Worm (Caenorhabditis elegans) whole organism, young adult: ENCODE results near the gene grl-11.

Experiments
- B0035.1 ChIP-seq: sonication (generic microtip); optimal IDR thresholded peaks from 2 replicates; lab custom pipeline; 2016; ENCODE audit warnings: missing genetic modification characterization, mild to moderate bottlenecking, missing compliant biosample characterization, missing genotype, missing genetic modification reagents
- C17E4.6 ChIP-seq: fragments of 200-800 bp; sonication (Bioruptor generic); IDR thresholded peaks from 2 replicates; pipeline ENCODE4 v1.3.6; 2022; ENCODE audit warnings: missing genetic modification reagents, missing genetic modification characterization, missing compliant biosample characterization
- D2030.7 ChIP-seq: fragments of 200-800 bp; sonication (Bioruptor generic); IDR thresholded peaks from 2 replicates; pipeline ENCODE4 v1.3.6; 2022; ENCODE audit warnings: missing genetic modification reagents, missing genetic modification characterization, missing compliant biosample characterization
- F22D6.2 ChIP-seq: sonication (generic microtip); optimal IDR thresholded peaks from 2 replicates; lab custom pipeline; 2016; ENCODE audit warnings: mild to moderate bottlenecking, missing genetic modification characterization, missing compliant biosample characterization
- F23B12.7 ChIP-seq: sonication (generic microtip); optimal IDR thresholded peaks from 2 replicates; lab custom pipeline; 2017; ENCODE audit warnings: missing genetic modification characterization, mild to moderate bottlenecking, missing compliant biosample characterization, antibody characterized with exemption, moderate library complexity; ENCODE audit not compliant: insufficient read depth
- F49E8.2 ChIP-seq: sonication (generic microtip); optimal IDR thresholded peaks from 3 replicates; lab custom pipeline; 2017; ENCODE audit warnings: missing genetic modification characterization, mild to moderate bottlenecking, missing compliant biosample characterization, antibody characterized with exemption, moderate library complexity; ENCODE audit not compliant: insufficient read depth
- Y53F4B.3 ChIP-seq: fragments of 200-800 bp; sonication (Bioruptor generic); IDR thresholded peaks from 2 replicates; pipeline ENCODE4 v1.3.6; 2022; ENCODE audit warnings: missing genetic modification reagents, missing genetic modification characterization, missing compliant biosample characterization
- Y56A3A.18 ChIP-seq: fragments of 200-800 bp; sonication (Bioruptor generic); IDR thresholded peaks from 2 replicates; pipeline ENCODE4 v1.3.6; 2022; ENCODE audit warnings: missing genetic modification reagents, missing genetic modification characterization, missing compliant biosample characterization
- ZK185.1 ChIP-seq: sonication (generic microtip); optimal IDR thresholded peaks from 2 replicates; lab custom pipeline; 2016; ENCODE audit warnings: mild to moderate bottlenecking, missing genetic modification characterization, missing compliant biosample characterization; ENCODE audit not compliant: poor library complexity, severe bottlenecking
- akir-1 ChIP-seq: fragments of 200-800 bp; sonication (Bioruptor generic); optimal IDR thresholded peaks from 2 replicates; lab custom pipeline; 2018; ENCODE audit warnings: mild to moderate bottlenecking, missing genetic modification characterization, moderate library complexity, missing compliant biosample characterization
- atf-7 ChIP-seq: sonication (generic microtip); optimal IDR thresholded peaks from 2 replicates; lab custom pipeline; 2017; ENCODE audit warnings: mild to moderate bottlenecking, missing genetic modification characterization, missing compliant biosample characterization
- attf-3 ChIP-seq: fragments of 200-800 bp; sonication (Bioruptor generic); conservative IDR thresholded peaks from 2 replicates; pipeline ENCODE4 v1.3.6; 2022; ENCODE audit warnings: missing genetic modification reagents, missing genetic modification characterization, missing compliant biosample characterization
- attf-6 ChIP-seq: fragments of 200-800 bp; sonication (Bioruptor generic); IDR thresholded peaks from 2 replicates; pipeline ENCODE4 v1.3.6; 2022; ENCODE audit warnings: missing genetic modification reagents, missing genetic modification characterization, missing compliant biosample characterization
- bed-2 ChIP-seq: fragments of 200-800 bp; sonication (Bioruptor generic); IDR thresholded peaks from 2 replicates; pipeline ENCODE4 v1.3.6; 2022; ENCODE audit warnings: missing genetic modification reagents, missing genetic modification characterization, missing compliant biosample characterization
- cebp-1 ChIP-seq, 2 experiments: fragments of 200-800 bp in 1 of 2; sonication (Bioruptor generic) in 1 of 2; sonication (generic microtip) in 1 of 2; IDR thresholded peaks in 1 of 2; optimal IDR thresholded peaks in 1 of 2; 2 replicates each; pipeline versions ENCODE4 v1.3.6 to Lab custom; 2017 to 2022; ENCODE audit warnings: missing compliant biosample characterization in 2 of 2, missing genetic modification characterization in 2 of 2, mild to moderate bottlenecking in 1 of 2, missing genetic modification reagents in 1 of 2, moderate library complexity in 1 of 2
- ceh-58 ChIP-seq: fragments of 200-800 bp; sonication (Bioruptor generic); IDR thresholded peaks from 2 replicates; pipeline ENCODE4 v1.3.6; 2022; ENCODE audit warnings: missing genetic modification characterization, missing compliant biosample characterization
- chd-7 ChIP-seq: sonication (generic microtip); optimal IDR thresholded peaks from 2 replicates; lab custom pipeline; 2016; ENCODE audit warnings: mild to moderate bottlenecking, missing genetic modification characterization, moderate library complexity, missing compliant biosample characterization
- dox-1 ChIP-seq: fragments of 200-800 bp; sonication (Bioruptor generic); IDR thresholded peaks from 2 replicates; pipeline ENCODE4 v1.3.6; 2022; ENCODE audit warnings: missing genetic modification reagents, missing genetic modification characterization, missing compliant biosample characterization
- egl-44 ChIP-seq: fragments of 200-800 bp; sonication (Bioruptor generic); IDR thresholded peaks from 2 replicates; pipeline ENCODE4 v1.3.6; 2022; ENCODE audit warnings: missing genetic modification reagents, missing genetic modification characterization, missing compliant biosample characterization
- egrh-3 ChIP-seq: fragments of 200-800 bp; sonication (Bioruptor generic); IDR thresholded peaks from 2 replicates; pipeline ENCODE4 v1.3.6; 2022; ENCODE audit warnings: missing genetic modification reagents, missing genetic modification characterization, missing compliant biosample characterization
- hmg-1.2 ChIP-seq: fragments of 200-800 bp; sonication (Bioruptor generic); IDR thresholded peaks from 2 replicates; pipeline ENCODE4 v1.3.6; 2022; ENCODE audit warnings: missing genetic modification reagents, missing genetic modification characterization, missing compliant biosample characterization
- let-526 ChIP-seq: fragments of 200-800 bp; sonication (Bioruptor generic); IDR thresholded peaks from 2 replicates; pipeline ENCODE4 v1.3.6; 2022; ENCODE audit warnings: missing genetic modification reagents, missing genetic modification characterization, missing compliant biosample characterization
- let-607 ChIP-seq, 2 experiments: fragments of 200-800 bp in 1 of 2; sonication (Bioruptor generic) in 1 of 2; sonication (generic microtip) in 1 of 2; optimal IDR thresholded peaks; 2 replicates each; lab custom pipeline; 2016 to 2018; ENCODE audit warnings: mild to moderate bottlenecking in 2 of 2, missing compliant biosample characterization in 2 of 2, missing genetic modification characterization in 2 of 2, moderate library complexity in 2 of 2, missing genotype in 1 of 2
- lin-35 ChIP-seq, 3 experiments: fragments of 150-350 bp in 2 of 3; sonication (generic microtip) in 1 of 3; optimal IDR thresholded peaks; 2 replicates each; lab custom pipeline; 2014 to 2018; ENCODE audit warnings: missing biosample characterization in 3 of 3, missing genetic modification characterization in 3 of 3, missing genetic modification reagents in 3 of 3
- mxl-1 ChIP-seq: sonication (generic microtip); optimal IDR thresholded peaks from 2 replicates; lab custom pipeline; 2016; ENCODE audit warnings: missing genetic modification characterization, missing compliant biosample characterization
- nhr-120 ChIP-seq: fragments of 200-800 bp; sonication (Bioruptor generic); IDR thresholded peaks from 2 replicates; pipeline ENCODE4 v1.3.6; 2022; ENCODE audit warnings: missing genetic modification characterization, missing compliant biosample characterization
- nhr-90 ChIP-seq: sonication (generic microtip); optimal IDR thresholded peaks from 2 replicates; lab custom pipeline; 2016; ENCODE audit warnings: missing genotype, mild to moderate bottlenecking, missing genetic modification characterization, missing compliant biosample characterization
- rec-8 ChIP-seq, 2 experiments: sonication (generic microtip); optimal IDR thresholded peaks; 2 replicates each; lab custom pipeline; 2016; ENCODE audit warnings: mild to moderate bottlenecking in 2 of 2, missing genetic modification characterization in 2 of 2, missing genetic modification reagents in 2 of 2, missing genotype in 2 of 2, missing biosample characterization in 1 of 2, missing compliant biosample characterization in 1 of 2, moderate library complexity in 1 of 2
- repo-1 ChIP-seq: sonication (generic microtip); optimal IDR thresholded peaks from 2 replicates; lab custom pipeline; 2017; ENCODE audit warnings: mild to moderate bottlenecking, missing genetic modification characterization, missing compliant biosample characterization
- sea-2 ChIP-seq: fragments of 200-800 bp; sonication (Bioruptor generic); IDR thresholded peaks from 2 replicates; pipeline ENCODE4 v1.3.6; 2022; ENCODE audit warnings: missing genetic modification characterization, missing compliant biosample characterization
- snpc-1.3 ChIP-seq: sonication (generic microtip); optimal IDR thresholded peaks from 2 replicates; lab custom pipeline; 2017; ENCODE audit warnings: missing genetic modification characterization, mild to moderate bottlenecking, missing compliant biosample characterization, antibody characterized with exemption, moderate library complexity, missing genotype, missing genetic modification reagents; ENCODE audit not compliant: insufficient read depth
- tbp1 ChIP-seq: fragments of 200-800 bp; sonication (Bioruptor generic); optimal IDR thresholded peaks from 2 replicates; lab custom pipeline; 2018; ENCODE audit warnings: mild to moderate bottlenecking, missing genetic modification characterization, missing compliant biosample characterization
- tbx-9 ChIP-seq: sonication (generic microtip); optimal IDR thresholded peaks from 2 replicates; lab custom pipeline; 2016; ENCODE audit warnings: borderline replicate concordance, missing genetic modification characterization, inconsistent platforms, missing compliant biosample characterization
- tlf-1 ChIP-seq: fragments of 200-800 bp; sonication (Bioruptor generic); optimal IDR thresholded peaks from 2 replicates; lab custom pipeline; 2018; ENCODE audit warnings: mild to moderate bottlenecking, missing genetic modification characterization, missing compliant biosample characterization
- zim-3 ChIP-seq: sonication (generic microtip); optimal IDR thresholded peaks from 2 replicates; lab custom pipeline; 2017; ENCODE audit warnings: mild to moderate bottlenecking, missing genetic modification characterization, moderate library complexity, missing compliant biosample characterization
- ztf-25 ChIP-seq: fragments of 200-800 bp; sonication (Bioruptor generic); IDR thresholded peaks from 2 replicates; pipeline ENCODE4 v1.3.6; 2022; ENCODE audit warnings: missing genetic modification reagents, missing genetic modification characterization, missing compliant biosample characterization
- ztf-6 ChIP-seq: fragments of 200-800 bp; sonication (Bioruptor generic); IDR thresholded peaks from 2 replicates; pipeline ENCODE4 v1.3.6; 2022; ENCODE audit warnings: missing genetic modification reagents, missing genetic modification characterization, missing compliant biosample characterization

grl-11 gene

ce11 chrIII:9145765-9146164, 27.6 kb upstream of the grl-11 start, which contains the start of gene ZK512.8:
Gene ZK512.8 (plus strand): TSS chrIII:9146065.
- TF ChIP-seq Y53F4B.3 (GFP tag; lab: Robert Waterston, UW) (no peak), snpc-1.3 (tag; lab: Kevin White, UChicago) (no peak), F49E8.2 (tag; lab: Kevin White, UChicago) (no peak), D2030.7 (GFP tag; lab: Robert Waterston, UW) (no peak), sea-2 (GFP tag; lab: Robert Waterston, UW) (no peak), F22D6.2 (tag; lab: Kevin White, UChicago) (no peak)

- TF ChIP-seq repo-1 = no peak
- no peak for TF ChIP-seq egrh-3
- TF ChIP-seq F23B12.7 (tag; lab: Kevin White, UChicago) = peak; percentile 55
- no peak for TF ChIP-seq cebp-1 (GFP tag; IDR thresholded peaks at IDR 0.05; lab: Robert Waterston, UW)
- no peak for TF ChIP-seq cebp-1 (tag; optimal IDR thresholded peaks at IDR 0.05; lab: Kevin White, UChicago)
- no peak for TF ChIP-seq ceh-58 (GFP tag; lab: Robert Waterston, UW)
- no peak for TF ChIP-seq dox-1 (GFP tag; lab: Robert Waterston, UW)
- no peak for TF ChIP-seq bed-2
- peak in 1 of 2 experiments; percentile 0 for TF ChIP-seq let-607 (tag; optimal IDR thresholded peaks at IDR 0.05; lab: Kevin White, UChicago)
Observed at ce11 chrIII:9144744-9145390, 26.7 kb upstream of the grl-11 start, which contains the start of the genes ZK512.2 and ZK512.4. Gene ZK512.2 (minus strand): TSS chrIII:9144794. Gene ZK512.4 (plus strand): TSS chrIII:9145340.

DNA sequence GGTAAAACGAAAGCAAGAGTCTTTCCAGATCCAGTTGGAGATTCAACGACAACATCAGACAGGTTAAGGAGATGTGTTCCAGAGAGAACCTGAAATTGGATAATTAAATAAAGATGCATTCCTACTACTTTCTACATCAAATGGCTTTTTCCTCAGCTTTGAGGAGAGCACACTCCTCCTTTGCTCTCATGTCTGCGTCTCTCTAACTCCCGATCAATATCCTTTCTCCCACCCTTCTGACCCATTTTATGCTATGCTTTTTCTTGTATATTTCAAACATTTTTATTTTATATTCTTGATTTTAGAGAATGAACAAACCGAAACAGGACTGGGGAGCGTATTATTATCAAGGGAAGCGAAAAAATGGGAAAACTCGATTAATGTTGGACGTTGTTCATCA, 25.7 kb upstream of the grl-11 start, which contains the start of gene ZK512.11:
ZK512.11 (plus strand) TSS at position 301 of the 400 bp plus-strand sequence.
- TF ChIP-seq F49E8.2 (tag; lab: Kevin White, UChicago) = no peak
- TF ChIP-seq nhr-90 (tag; lab: Kevin White, UChicago) = no peak
- no peak for TF ChIP-seq tbx-9
- TF ChIP-seq rec-8 (tag; optimal IDR thresholded peaks at IDR 0.05; lab: Kevin White, UChicago) = no peak
- TF ChIP-seq Y56A3A.18 (GFP tag; lab: Robert Waterston, UW) = no peak
- TF ChIP-seq ceh-58 (GFP tag; lab: Robert Waterston, UW) = no peak
- no peak for TF ChIP-seq akir-1
- no peak for TF ChIP-seq ztf-6 (GFP tag; lab: Robert Waterston, UW)
- TF ChIP-seq C17E4.6 = no peak
- no peak; the same call in 1 of the 2 replicates for TF ChIP-seq hmg-1.2 (GFP tag; lab: Robert Waterston, UW)
- TF ChIP-seq tbp1 (GFP tag; lab: Kevin White, UChicago) = no peak
- TF ChIP-seq dox-1 (GFP tag; lab: Robert Waterston, UW) = no peak
- TF ChIP-seq attf-6 = no peak
- no peak for TF ChIP-seq lin-35 (GFP tag; optimal IDR thresholded peaks at IDR 0.05; lab: Kevin White, UChicago)
- no peak for TF ChIP-seq cebp-1 (GFP tag; IDR thresholded peaks at IDR 0.05; lab: Robert Waterston, UW)
- no peak for TF ChIP-seq cebp-1 (tag; optimal IDR thresholded peaks at IDR 0.05; lab: Kevin White, UChicago)
- TF ChIP-seq atf-7 (tag; lab: Kevin White, UChicago) = no peak

DNA sequence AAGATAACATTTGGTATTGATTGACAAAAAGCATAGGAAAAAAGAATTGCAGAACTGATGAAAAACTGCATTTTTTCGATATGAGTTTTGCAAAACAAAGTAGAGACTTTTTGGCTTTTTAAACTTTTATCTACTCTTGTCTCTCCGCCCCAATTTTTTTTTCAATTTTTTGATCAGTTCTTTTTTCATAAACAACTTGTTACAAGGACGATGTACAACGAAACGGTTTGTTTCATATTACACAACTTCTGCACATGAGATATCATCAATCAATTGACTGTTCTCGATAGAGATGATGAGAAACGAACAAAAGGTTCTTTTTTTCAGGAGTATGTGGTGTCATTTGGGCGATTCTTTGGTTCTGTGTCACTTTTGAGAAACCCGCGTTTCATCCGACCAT, 20.4 kb upstream of the grl-11 start, which contains the start of gene ZK512.7:
ZK512.7 (minus strand) TSS at position 101 of the 400 bp plus-strand sequence.
- TF ChIP-seq zim-3 (no peak), chd-7 (tag; lab: Kevin White, UChicago) (no peak), hmg-1.2 (GFP tag; lab: Robert Waterston, UW) (no peak), B0035.1 (no peak), egl-44 (GFP tag; lab: Robert Waterston, UW) (no peak), tlf-1 (GFP tag; lab: Kevin White, UChicago) (no peak), let-526 (GFP tag; lab: Robert Waterston, UW) (no peak), ztf-25 (no peak), attf-3 (GFP tag; lab: Robert Waterston, UW) (no peak), tbp1 (GFP tag; lab: Kevin White, UChicago) (no peak), F22D6.2 (tag; lab: Kevin White, UChicago) (no peak), mxl-1 (tag; lab: Kevin White, UChicago) (no peak), nhr-120 (GFP tag; lab: Robert Waterston, UW) (no peak), ZK185.1 (no peak)
